Worm (Caenorhabditis elegans): ENCODE measurements around the gene folt-1.

Gene folt-1

ce11 chrV:11170564-11171329 lies 29.5 kb downstream of the folt-1 start:
- no peak for TF ChIP-seq dmd-4 (tag; optimal IDR thresholded peaks at IDR 0.05)
- TF ChIP-seq nhr-11 (tag; optimal IDR thresholded peaks at IDR 0.05), result no peak
- TF ChIP-seq nhr-12 (tag; optimal IDR thresholded peaks at IDR 0.05), result no peak
- no peak for TF ChIP-seq snpc-4 (tag; optimal IDR thresholded peaks at IDR 0.05)
- no peak for TF ChIP-seq zag-1 (tag; optimal IDR thresholded peaks at IDR 0.05)
- TF ChIP-seq Y55F3AM.14 (GFP tag; optimal IDR thresholded peaks at IDR 0.05), result no peak
- no peak for TF ChIP-seq egl-27 (tag; optimal IDR thresholded peaks at IDR 0.05)

DNA sequence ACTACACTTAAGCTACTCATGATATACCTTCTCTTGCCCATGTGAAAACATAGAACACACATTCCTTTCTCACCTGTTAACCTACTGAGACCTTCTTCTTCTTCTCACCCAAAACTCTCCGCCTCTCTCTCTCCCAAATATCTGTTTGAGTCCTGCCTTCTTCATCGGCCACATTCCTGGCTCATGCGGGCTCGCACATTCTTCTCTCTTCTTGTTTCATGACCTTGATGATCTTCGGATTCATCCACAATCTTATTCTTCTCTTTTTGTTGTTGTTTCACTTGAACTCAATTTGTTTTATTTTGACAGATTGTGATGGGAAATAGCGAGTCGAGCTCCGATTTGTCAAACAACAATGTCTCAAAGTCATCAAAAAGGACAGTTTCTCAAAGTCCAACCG lies 30.6 kb downstream of the folt-1 start, which contains the start of gene T19C4.5:
Gene T19C4.5 (plus strand): TSS at position 308 of the 400 bp plus-strand sequence.
- TF ChIP-seq dmd-4 (tag; optimal IDR thresholded peaks at IDR 0.05) (no peak), crh-2 (tag; optimal IDR thresholded peaks at IDR 0.05) (no peak), mab-5 (tag; optimal IDR thresholded peaks at IDR 0.05) (no peak), ama-1 (optimal IDR thresholded peaks at IDR 0.05) (no peak), nhr-10 (tag; optimal IDR thresholded peaks at IDR 0.05) (no peak), lin-39 (tag; optimal IDR thresholded peaks at IDR 0.05) (no peak), F13H6.1 (tag; optimal IDR thresholded peaks at IDR 0.05) (peak; percentile 6), nhr-129 (tag; optimal IDR thresholded peaks at IDR 0.05) (peak; percentile 16), C34F6.9 (tag; optimal IDR thresholded peaks at IDR 0.05) (peak; percentile 16), sma-3 (GFP tag; optimal IDR thresholded peaks at IDR 0.05) (no peak), nhr-23 (tag; optimal IDR thresholded peaks at IDR 0.05) (no peak)

DNA sequence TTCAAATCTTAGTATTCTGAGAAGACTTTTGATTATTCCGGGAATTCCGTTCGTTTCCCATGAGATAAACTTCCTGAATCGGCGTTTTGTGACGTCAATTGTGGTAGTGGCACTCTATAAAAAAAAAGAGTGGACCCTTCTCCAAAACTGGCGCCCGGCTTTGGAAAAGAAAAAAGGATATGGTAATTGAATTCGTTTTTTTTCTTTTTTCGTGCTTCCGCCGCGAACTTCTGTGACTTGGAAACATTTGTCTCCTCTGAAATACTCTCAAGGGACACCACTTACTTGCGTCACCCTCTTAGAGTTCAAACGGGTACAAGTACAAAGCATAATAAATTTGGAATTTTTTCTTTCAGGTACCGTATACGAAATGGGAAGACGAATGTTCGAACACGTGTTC lies 31.4 kb downstream of the folt-1 start:
- TF ChIP-seq lin-11 (tag; optimal IDR thresholded peaks at IDR 0.05), result no peak
- TF ChIP-seq F13H6.1 (tag; optimal IDR thresholded peaks at IDR 0.05), result peak; percentile 2
- peak; percentile 36 for TF ChIP-seq sma-9 (GFP tag; optimal IDR thresholded peaks at IDR 0.05)
- TF ChIP-seq sma-9 (tag; optimal IDR thresholded peaks at IDR 0.05), result no peak

ce11 chrV:11174663-11175062 lies 33.4 kb downstream of the folt-1 start:
- TF ChIP-seq snpc-4 (tag; optimal IDR thresholded peaks at IDR 0.05) (peak; percentile 95), sma-9 (GFP tag; optimal IDR thresholded peaks at IDR 0.05) (peak; percentile 52), sma-9 (tag; optimal IDR thresholded peaks at IDR 0.05) (no peak), ztf-1 (GFP tag; conservative IDR thresholded peaks at IDR 0.05) (no peak), Y55F3AM.14 (GFP tag; optimal IDR thresholded peaks at IDR 0.05) (peak; percentile 47), crh-2 (tag; optimal IDR thresholded peaks at IDR 0.05) (peak; percentile 8), lsy-2 (tag; optimal IDR thresholded peaks at IDR 0.05) (peak in 1 of 2 experiments; percentile 25), mab-5 (tag; optimal IDR thresholded peaks at IDR 0.05) (no peak), ztf-11 (tag; optimal IDR thresholded peaks at IDR 0.05) (no peak), unc-62 (GFP tag; optimal IDR thresholded peaks at IDR 0.05) (no peak), elt-3 (tag; optimal IDR thresholded peaks at IDR 0.05) (no peak), lin-11 (tag; optimal IDR thresholded peaks at IDR 0.05) (no peak), lin-39 (tag; optimal IDR thresholded peaks at IDR 0.05) (no peak), ztf-4 (tag; optimal IDR thresholded peaks at IDR 0.05) (no peak), unc-55 (GFP tag; optimal IDR thresholded peaks at IDR 0.05) (no peak), lin-13 (GFP tag; optimal IDR thresholded peaks at IDR 0.05) (no peak), aly-2 (tag; optimal IDR thresholded peaks at IDR 0.05) (no peak), nhr-237 (tag; optimal IDR thresholded peaks at IDR 0.05) (no peak), ceh-82 (tag; optimal IDR thresholded peaks at IDR 0.05) (no peak), R02D3.7 (tag; optimal IDR thresholded peaks at IDR 0.05) (no peak), nhr-21 (tag; optimal IDR thresholded peaks at IDR 0.05) (no peak), C34F6.9 (tag; optimal IDR thresholded peaks at IDR 0.05) (no peak), nhr-129 (tag; optimal IDR thresholded peaks at IDR 0.05) (peak; percentile 26), mbf-1 (tag; optimal IDR thresholded peaks at IDR 0.05) (no peak), ZK546.5 (tag; optimal IDR thresholded peaks at IDR 0.05) (no peak)
